Fruit fly (Drosophila melanogaster): ENCODE data around the gene Sfxn1-3.

Sfxn1-3 gene

dm6 chr3R:4378363-4379354 lies at the start of gene Sfxn1-3:
TSS of gene Sfxn1-3 (plus strand) at chr3R:4378600.
- TF ChIP-seq psq (GFP tag; optimal IDR thresholded peaks at IDR 0.05): peak; percentile 21
- TF ChIP-seq Abd-B (GFP tag; optimal IDR thresholded peaks at IDR 0.05): no peak
- peak; percentile 75 for TF ChIP-seq Jra (GFP tag; optimal IDR thresholded peaks at IDR 0.05)
- no peak for TF ChIP-seq dmrt93B (GFP tag; optimal IDR thresholded peaks at IDR 0.05)
- TF ChIP-seq usp (GFP tag; optimal IDR thresholded peaks at IDR 0.05): no peak
- TF ChIP-seq Myc (optimal IDR thresholded peaks at IDR 0.05): no peak
- TF ChIP-seq Hr78 (GFP tag; optimal IDR thresholded peaks at IDR 0.05): no peak
- peak in 1 of 2 experiments; percentile 45 for TF ChIP-seq foxo (GFP tag; optimal IDR thresholded peaks at IDR 0.05)
- peak; percentile 90 for TF ChIP-seq Hr83 (GFP tag; optimal IDR thresholded peaks at IDR 0.05; ENCODE audit: poor library complexity, severe bottlenecking)
- peak; percentile 8 for TF ChIP-seq HLH106 (tag; optimal IDR thresholded peaks at IDR 0.05)
- TF ChIP-seq Dif (GFP tag; optimal IDR thresholded peaks at IDR 0.05; ENCODE audit: partially characterized antibody): peak; percentile 89
- no peak for TF ChIP-seq pan (optimal IDR thresholded peaks at IDR 0.05)
- peak; percentile 74 for TF ChIP-seq h (GFP tag; optimal IDR thresholded peaks at IDR 0.05)
- no peak for TF ChIP-seq CG32264 (GFP tag; optimal IDR thresholded peaks at IDR 0.05)
- TF ChIP-seq Mio (GFP tag; optimal IDR thresholded peaks at IDR 0.05): no peak
- peak; percentile 64 for TF ChIP-seq br (GFP tag; optimal IDR thresholded peaks at IDR 0.05)
- TF ChIP-seq GATAd (GFP tag; optimal IDR thresholded peaks at IDR 0.05): peak; percentile 52
- no peak for TF ChIP-seq ey (GFP tag; optimal IDR thresholded peaks at IDR 0.05)
- TF ChIP-seq N (GFP tag; optimal IDR thresholded peaks at IDR 0.05): no peak
- TF ChIP-seq sv (GFP tag; optimal IDR thresholded peaks at IDR 0.05): peak; percentile 31
- TF ChIP-seq rgr (GFP tag; optimal IDR thresholded peaks at IDR 0.05): peak; percentile 56
- no peak for TF ChIP-seq fru (GFP tag; optimal IDR thresholded peaks at IDR 0.05)
- TF ChIP-seq Hnf4 (GFP tag; optimal IDR thresholded peaks at IDR 0.05): peak; percentile 67
- peak; percentile 61 for TF ChIP-seq OdsH (GFP tag; optimal IDR thresholded peaks at IDR 0.05)
- no peak for TF ChIP-seq Dfd (GFP tag; optimal IDR thresholded peaks at IDR 0.05)
- no peak for TF ChIP-seq Vsx2 (GFP tag; optimal IDR thresholded peaks at IDR 0.05; ENCODE audit: partially characterized antibody)
- no peak for TF ChIP-seq CrebA (GFP tag; optimal IDR thresholded peaks at IDR 0.05; ENCODE audit: borderline replicate concordance)
- TF ChIP-seq dl (GFP tag; optimal IDR thresholded peaks at IDR 0.05; ENCODE audit: insufficient read depth in 1 of 2, partially characterized antibody in 2 of 2): peak; percentile 53 to 55
- peak; percentile 77 for TF ChIP-seq Sp1 (GFP tag; optimal IDR thresholded peaks at IDR 0.05)
- no peak for TF ChIP-seq sage (GFP tag; optimal IDR thresholded peaks at IDR 0.05)
- no peak for TF ChIP-seq Rel (GFP tag; optimal IDR thresholded peaks at IDR 0.05)
- peak; percentile 83 for TF ChIP-seq Rel (tag; optimal IDR thresholded peaks at IDR 0.05)
- peak; percentile 28 for TF ChIP-seq jim (GFP tag; optimal IDR thresholded peaks at IDR 0.05)
- TF ChIP-seq woc (GFP tag; optimal IDR thresholded peaks at IDR 0.05): peak; percentile 84
- TF ChIP-seq tai (GFP tag; optimal IDR thresholded peaks at IDR 0.05): no peak
- TF ChIP-seq CG9705 (GFP tag; optimal IDR thresholded peaks at IDR 0.05): peak; percentile 11
- no peak for TF ChIP-seq dsf (GFP tag; optimal IDR thresholded peaks at IDR 0.05; ENCODE audit: borderline replicate concordance)
- TF ChIP-seq brk (GFP tag; optimal IDR thresholded peaks at IDR 0.05): no peak
- TF ChIP-seq lola (GFP tag; optimal IDR thresholded peaks at IDR 0.05): no peak

DNA sequence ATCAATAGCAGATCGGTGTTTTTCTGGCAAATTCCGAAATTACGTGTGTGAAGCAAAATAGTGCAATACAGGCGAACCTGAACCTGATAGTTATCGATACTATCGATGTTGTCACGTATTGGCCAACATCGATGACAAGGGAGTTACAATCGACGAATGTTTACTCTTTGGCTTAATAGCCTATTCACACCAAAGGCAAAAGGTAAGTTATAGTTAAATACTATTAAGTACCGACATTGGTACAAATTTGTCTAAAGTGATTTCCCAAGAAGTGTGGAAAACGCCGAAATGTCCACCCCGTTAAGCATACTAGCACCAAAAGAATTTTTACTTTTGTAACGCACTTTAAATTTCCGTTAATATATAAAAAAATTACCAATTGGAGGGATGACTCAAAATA lies 44.4 kb upstream of the Sfxn1-3 start, which contains the start of gene CG9776:
Gene CG9776 (minus strand): TSS at position 108 of the 400 bp plus-strand sequence.
- TF ChIP-seq sv (GFP tag; optimal IDR thresholded peaks at IDR 0.05) (peak; percentile 49), CrebA (GFP tag; optimal IDR thresholded peaks at IDR 0.05; ENCODE audit: borderline replicate concordance) (no peak), N (GFP tag; optimal IDR thresholded peaks at IDR 0.05) (peak; percentile 98), Hr78 (GFP tag; optimal IDR thresholded peaks at IDR 0.05) (peak; percentile 88), h (GFP tag; optimal IDR thresholded peaks at IDR 0.05) (no peak), CG9705 (GFP tag; optimal IDR thresholded peaks at IDR 0.05) (peak; percentile 32), Hr83 (GFP tag; optimal IDR thresholded peaks at IDR 0.05; ENCODE audit: poor library complexity, severe bottlenecking) (peak; percentile 50), dsf (GFP tag; optimal IDR thresholded peaks at IDR 0.05; ENCODE audit: borderline replicate concordance) (peak; percentile 1)
